Worm (Caenorhabditis elegans) whole organism, young adult: ENCODE measurements around the gene C06G1.1.

ENCODE experiments used
- B0019.2 ChIP-seq: fragments of 200-800 bp; sonication (Bioruptor generic); conservative IDR thresholded peaks from 2 replicates; pipeline ENCODE4 v1.3.6; 2022; ENCODE audit warnings: missing genetic modification reagents, missing genetic modification characterization, missing compliant biosample characterization
- C17E4.6 ChIP-seq: fragments of 200-800 bp; sonication (Bioruptor generic); IDR thresholded peaks from 2 replicates; pipeline ENCODE4 v1.3.6; 2022; ENCODE audit warnings: missing genetic modification reagents, missing genetic modification characterization, missing compliant biosample characterization
- F55B11.4 ChIP-seq: sonication (generic microtip); optimal IDR thresholded peaks from 2 replicates; lab custom pipeline; 2016; ENCODE audit warnings: missing compliant biosample characterization, missing genetic modification characterization, borderline replicate concordance; ENCODE audit not compliant: insufficient read depth
- K11D2.4 ChIP-seq: fragments of 200-800 bp; sonication (Bioruptor generic); IDR thresholded peaks from 2 replicates; pipeline ENCODE4 v1.3.6; 2022; ENCODE audit warnings: missing genetic modification reagents, missing genetic modification characterization, missing compliant biosample characterization
- T26A5.8 ChIP-seq: sonication (generic microtip); optimal IDR thresholded peaks from 2 replicates; lab custom pipeline; 2016; ENCODE audit warnings: missing genetic modification characterization, missing compliant biosample characterization
- Y53F4B.3 ChIP-seq: fragments of 200-800 bp; sonication (Bioruptor generic); IDR thresholded peaks from 2 replicates; pipeline ENCODE4 v1.3.6; 2022; ENCODE audit warnings: missing genetic modification reagents, missing genetic modification characterization, missing compliant biosample characterization
- aptf-3 ChIP-seq: fragments of 200-800 bp; sonication (Bioruptor generic); IDR thresholded peaks from 2 replicates; pipeline ENCODE4 v1.3.6; 2022; ENCODE audit warnings: missing genetic modification characterization, missing compliant biosample characterization
- bed-2 ChIP-seq: fragments of 200-800 bp; sonication (Bioruptor generic); IDR thresholded peaks from 2 replicates; pipeline ENCODE4 v1.3.6; 2022; ENCODE audit warnings: missing genetic modification reagents, missing genetic modification characterization, missing compliant biosample characterization
- cebp-1 ChIP-seq, 2 experiments: fragments of 200-800 bp in 1 of 2; sonication (Bioruptor generic) in 1 of 2; sonication (generic microtip) in 1 of 2; IDR thresholded peaks in 1 of 2; optimal IDR thresholded peaks in 1 of 2; 2 replicates each; pipeline versions ENCODE4 v1.3.6 to Lab custom; 2017 to 2022; ENCODE audit warnings: missing compliant biosample characterization in 2 of 2, missing genetic modification characterization in 2 of 2, mild to moderate bottlenecking in 1 of 2, missing genetic modification reagents in 1 of 2, moderate library complexity in 1 of 2
- cebp-2 ChIP-seq: fragments of 200-800 bp; sonication (Bioruptor generic); IDR thresholded peaks from 2 replicates; pipeline ENCODE4 v1.3.6; 2022; ENCODE audit warnings: missing genetic modification characterization, missing compliant biosample characterization
- ceh-58 ChIP-seq: fragments of 200-800 bp; sonication (Bioruptor generic); IDR thresholded peaks from 2 replicates; pipeline ENCODE4 v1.3.6; 2022; ENCODE audit warnings: missing genetic modification characterization, missing compliant biosample characterization
- ceh-79 ChIP-seq: sonication (generic microtip); optimal IDR thresholded peaks from 2 replicates; lab custom pipeline; 2017; ENCODE audit warnings: mild to moderate bottlenecking, missing genetic modification characterization, missing compliant biosample characterization
- dox-1 ChIP-seq: fragments of 200-800 bp; sonication (Bioruptor generic); IDR thresholded peaks from 2 replicates; pipeline ENCODE4 v1.3.6; 2022; ENCODE audit warnings: missing genetic modification reagents, missing genetic modification characterization, missing compliant biosample characterization
- efl-1 ChIP-seq: fragments of 150-350 bp; optimal IDR thresholded peaks from 2 replicates; lab custom pipeline; 2014; ENCODE audit warnings: missing biosample characterization, missing genetic modification reagents, missing genetic modification characterization
- hmg-1.2 ChIP-seq: fragments of 200-800 bp; sonication (Bioruptor generic); IDR thresholded peaks from 2 replicates; pipeline ENCODE4 v1.3.6; 2022; ENCODE audit warnings: missing genetic modification reagents, missing genetic modification characterization, missing compliant biosample characterization
- hsf-1 ChIP-seq: fragments of 200-800 bp; sonication (Bioruptor generic); IDR thresholded peaks from 2 replicates; pipeline ENCODE4 v1.3.6; 2022; ENCODE audit warnings: missing genetic modification reagents, missing genetic modification characterization, missing compliant biosample characterization
- let-607 ChIP-seq, 2 experiments: fragments of 200-800 bp in 1 of 2; sonication (Bioruptor generic) in 1 of 2; sonication (generic microtip) in 1 of 2; optimal IDR thresholded peaks; 2 replicates each; lab custom pipeline; 2016 to 2018; ENCODE audit warnings: mild to moderate bottlenecking in 2 of 2, missing compliant biosample characterization in 2 of 2, missing genetic modification characterization in 2 of 2, moderate library complexity in 2 of 2, missing genotype in 1 of 2
- lin-54 ChIP-seq: fragments of 200-800 bp; sonication (Bioruptor generic); optimal IDR thresholded peaks from 2 replicates; lab custom pipeline; 2018; ENCODE audit warnings: mild to moderate bottlenecking, missing genetic modification characterization, missing compliant biosample characterization
- madf-6 ChIP-seq: fragments of 200-800 bp; sonication (Bioruptor generic); IDR thresholded peaks from 2 replicates; pipeline ENCODE4 v1.3.6; 2022; ENCODE audit warnings: missing genetic modification reagents, missing genetic modification characterization, missing compliant biosample characterization
- madf-8 ChIP-seq: fragments of 200-800 bp; sonication (Bioruptor generic); conservative IDR thresholded peaks from 2 replicates; pipeline ENCODE4 v1.3.6; 2022; ENCODE audit warnings: missing genetic modification reagents, missing genetic modification characterization, missing compliant biosample characterization
- mcd-1 ChIP-seq: fragments of 200-800 bp; sonication (Bioruptor generic); IDR thresholded peaks from 2 replicates; pipeline ENCODE4 v1.3.6; 2022; ENCODE audit warnings: missing genetic modification reagents, missing genetic modification characterization, missing compliant biosample characterization
- nfya-2 ChIP-seq: fragments of 200-800 bp; sonication (Bioruptor generic); IDR thresholded peaks from 2 replicates; pipeline ENCODE4 v1.3.6; 2022; ENCODE audit warnings: missing genetic modification reagents, missing genetic modification characterization, missing compliant biosample characterization
- nhr-179 ChIP-seq: sonication (generic microtip); optimal IDR thresholded peaks from 2 replicates; lab custom pipeline; 2016; ENCODE audit warnings: mild to moderate bottlenecking, missing genetic modification characterization, missing compliant biosample characterization
- pha-4 ChIP-seq: fragments of 150-350 bp; sonication (generic microtip); optimal IDR thresholded peaks from 2 replicates; lab custom pipeline; 2014; ENCODE audit warnings: missing biosample characterization, missing genetic modification reagents, missing genetic modification characterization
- rcor-1 ChIP-seq: fragments of 200-800 bp; sonication (Bioruptor generic); IDR thresholded peaks from 2 replicates; pipeline ENCODE4 v1.3.6; 2022; ENCODE audit warnings: missing genetic modification reagents, missing genetic modification characterization, missing compliant biosample characterization
- sea-2 ChIP-seq: fragments of 200-800 bp; sonication (Bioruptor generic); IDR thresholded peaks from 2 replicates; pipeline ENCODE4 v1.3.6; 2022; ENCODE audit warnings: missing genetic modification characterization, missing compliant biosample characterization
- snpc-1.3 ChIP-seq: sonication (generic microtip); optimal IDR thresholded peaks from 2 replicates; lab custom pipeline; 2017; ENCODE audit warnings: missing genetic modification characterization, mild to moderate bottlenecking, missing compliant biosample characterization, antibody characterized with exemption, moderate library complexity, missing genotype, missing genetic modification reagents; ENCODE audit not compliant: insufficient read depth
- unc-62 ChIP-seq: fragments of 150-350 bp; optimal IDR thresholded peaks from 2 replicates; lab custom pipeline; 2014; ENCODE audit warnings: missing biosample characterization, missing genetic modification reagents, missing genetic modification characterization
- zfh-2 ChIP-seq: fragments of 200-800 bp; sonication (Bioruptor generic); conservative IDR thresholded peaks from 2 replicates; pipeline ENCODE4 v1.3.6; 2022; ENCODE audit warnings: missing genetic modification reagents, missing genetic modification characterization, missing compliant biosample characterization
- ztf-3 ChIP-seq: fragments of 200-800 bp; sonication (Bioruptor generic); optimal IDR thresholded peaks from 2 replicates; lab custom pipeline; 2018; ENCODE audit warnings: mild to moderate bottlenecking, missing genetic modification characterization, missing compliant biosample characterization
- ztf-6 ChIP-seq: fragments of 200-800 bp; sonication (Bioruptor generic); IDR thresholded peaks from 2 replicates; pipeline ENCODE4 v1.3.6; 2022; ENCODE audit warnings: missing genetic modification reagents, missing genetic modification characterization, missing compliant biosample characterization

C06G1.1 gene

ce11 chrX:16604566-16604965 lies 28.6 kb upstream of the C06G1.1 start (continued):
- TF ChIP-seq dox-1 (GFP tag; lab: Robert Waterston, UW), result peak; percentile 70
- no peak for TF ChIP-seq ztf-6 (GFP tag; lab: Robert Waterston, UW)
- no peak for TF ChIP-seq unc-62
- no peak; the same call in 1 of the 2 replicates for TF ChIP-seq hsf-1 (GFP tag; lab: Robert Waterston, UW)
- TF ChIP-seq let-607 (tag; optimal IDR thresholded peaks at IDR 0.05; lab: Kevin White, UChicago), result peak; percentile 42 to 48
- no peak for TF ChIP-seq efl-1 (GFP tag; lab: Kevin White, UChicago)
- peak; percentile 37; the same call in 1 of the 2 replicates for TF ChIP-seq mcd-1 (GFP tag; lab: Robert Waterston, UW)
- TF ChIP-seq ceh-79, result no peak
- TF ChIP-seq T26A5.8 (tag; lab: Kevin White, UChicago), result no peak
- TF ChIP-seq ztf-3, result no peak

ce11 chrX:16607128-16607527 lies 26.0 kb upstream of the C06G1.1 start:
- TF ChIP-seq dox-1 (GFP tag; lab: Robert Waterston, UW) (no peak), snpc-1.3 (tag; lab: Kevin White, UChicago) (no peak), sea-2 (GFP tag; lab: Robert Waterston, UW) (no peak), nfya-2 (no peak), ztf-6 (GFP tag; lab: Robert Waterston, UW) (no peak), C17E4.6 (GFP tag; lab: Robert Waterston, UW) (no peak), pha-4 (tag; lab: Kevin White, UChicago) (no peak), nhr-179 (tag; lab: Kevin White, UChicago) (no peak), bed-2 (GFP tag; lab: Robert Waterston, UW) (no peak), F55B11.4 (tag; lab: Kevin White, UChicago) (no peak)

ce11 chrX:16609424-16609823 lies 23.7 kb upstream of the C06G1.1 start, which contains the start of gene F59C12.3:
Gene F59C12.3 (minus strand): TSS chrX:16609524.
- TF ChIP-seq madf-6 (GFP tag; lab: Robert Waterston, UW) (no peak), madf-8 (no peak), Y53F4B.3 (GFP tag; lab: Robert Waterston, UW) (no peak), lin-54 (GFP tag; lab: Kevin White, UChicago) (no peak), pha-4 (tag; lab: Kevin White, UChicago) (no peak), ceh-58 (no peak), B0019.2 (GFP tag; lab: Robert Waterston, UW) (no peak), aptf-3 (GFP tag; lab: Robert Waterston, UW) (no peak), rcor-1 (no peak)

- TF ChIP-seq hmg-1.2 (GFP tag; lab: Robert Waterston, UW) (peak; percentile 42; the same call in 1 of the 2 replicates), K11D2.4 (0 out of 2 replicates have a peak, but pooled peaks have one; percentile 29), cebp-1 (GFP tag; IDR thresholded peaks at IDR 0.05; lab: Robert Waterston, UW) (no peak), cebp-1 (tag; optimal IDR thresholded peaks at IDR 0.05; lab: Kevin White, UChicago) (peak; percentile 3), cebp-2 (GFP tag; lab: Robert Waterston, UW) (no peak), zfh-2 (peak; percentile 59)
These were observed 21.7 kb upstream of the C06G1.1 start for ce11 chrX:16611333-16612043.
